Worm (Caenorhabditis elegans): ENCODE results near the gene F15B9.8.

The F15B9.8 gene

ce11 chrV:13013158-13013557 lies 24.8 kb downstream of the F15B9.8 start, which contains the start of gene try-10:
try-10 (minus strand) TSS chrV:13013258.
- no peak for TF ChIP-seq unc-62 (GFP tag; optimal IDR thresholded peaks at IDR 0.05)

DNA sequence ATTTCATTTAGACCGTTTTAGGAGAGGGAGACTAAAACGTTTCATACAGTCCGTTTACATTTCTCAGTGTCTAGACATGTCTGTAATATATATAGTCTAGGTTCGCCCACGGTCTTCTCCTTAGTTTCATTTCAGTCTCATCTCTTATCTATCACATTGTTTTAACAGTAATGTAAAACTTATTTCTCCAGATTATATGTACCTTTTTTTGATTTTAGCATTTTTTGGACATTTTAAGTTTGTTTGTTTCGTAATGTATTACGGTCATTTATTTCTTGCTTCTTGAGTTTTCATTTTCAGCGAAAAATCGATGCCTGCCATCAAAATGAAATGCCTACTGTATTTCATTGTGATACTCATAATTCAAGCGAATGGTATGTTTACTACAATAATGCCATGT lies 25.5 kb downstream of the F15B9.8 start, which contains the start of gene F15B9.6:
F15B9.6 (plus strand) TSS at position 301 of the 400 bp plus-strand sequence.
- TF ChIP-seq unc-62 (GFP tag; optimal IDR thresholded peaks at IDR 0.05), result no peak

- no peak for TF ChIP-seq unc-62 (GFP tag; optimal IDR thresholded peaks at IDR 0.05)
Observed at ce11 chrV:13018233-13018632, 29.9 kb downstream of the F15B9.8 start.

DNA sequence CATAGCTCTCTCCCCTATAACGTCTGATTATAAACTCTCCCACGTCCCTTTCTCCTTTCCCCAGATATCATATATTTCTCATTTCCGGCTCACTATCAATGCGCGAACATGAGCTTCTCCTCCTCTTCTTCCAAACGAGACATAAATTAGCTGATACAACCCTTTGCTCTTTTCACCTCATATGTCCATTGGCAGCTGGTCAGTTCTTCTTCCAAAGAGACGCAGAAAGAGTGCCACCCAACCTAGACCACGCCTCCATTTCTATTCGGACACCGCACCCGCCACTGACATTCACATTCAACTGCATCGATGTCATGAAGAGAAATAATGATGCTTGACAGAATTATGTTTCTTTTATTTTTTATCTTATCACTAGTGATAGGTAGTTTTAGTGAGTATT lies 30.4 kb downstream of the F15B9.8 start, which contains the start of gene fmi-1:
fmi-1 (plus strand) TSS at position 301 of the 400 bp plus-strand sequence.
- TF ChIP-seq unc-62 (GFP tag; optimal IDR thresholded peaks at IDR 0.05), result no peak

- TF ChIP-seq unc-62 (GFP tag; optimal IDR thresholded peaks at IDR 0.05), result no peak
Observed at ce11 chrV:13020014-13020413, 31.7 kb downstream of the F15B9.8 start.

DNA sequence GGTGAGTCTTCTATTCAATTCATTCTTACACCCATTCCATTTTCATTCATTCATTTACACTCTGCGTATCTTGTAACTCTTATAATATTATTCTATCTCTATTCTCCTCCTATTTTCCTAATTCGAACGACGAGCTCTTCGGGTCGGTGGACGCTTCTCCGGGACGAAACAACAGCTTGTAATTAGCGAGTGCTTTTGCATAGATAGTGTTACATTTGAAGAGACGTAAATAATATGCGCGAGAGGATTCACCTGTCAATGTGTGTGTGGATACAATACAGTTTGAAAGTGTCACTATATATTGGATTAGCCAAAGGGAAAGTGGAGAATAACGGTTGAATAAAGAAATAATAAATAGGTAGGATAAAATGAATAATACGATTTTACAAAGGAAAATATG lies 32.3 kb downstream of the F15B9.8 start:
- no peak for TF ChIP-seq unc-62 (GFP tag; optimal IDR thresholded peaks at IDR 0.05)

DNA sequence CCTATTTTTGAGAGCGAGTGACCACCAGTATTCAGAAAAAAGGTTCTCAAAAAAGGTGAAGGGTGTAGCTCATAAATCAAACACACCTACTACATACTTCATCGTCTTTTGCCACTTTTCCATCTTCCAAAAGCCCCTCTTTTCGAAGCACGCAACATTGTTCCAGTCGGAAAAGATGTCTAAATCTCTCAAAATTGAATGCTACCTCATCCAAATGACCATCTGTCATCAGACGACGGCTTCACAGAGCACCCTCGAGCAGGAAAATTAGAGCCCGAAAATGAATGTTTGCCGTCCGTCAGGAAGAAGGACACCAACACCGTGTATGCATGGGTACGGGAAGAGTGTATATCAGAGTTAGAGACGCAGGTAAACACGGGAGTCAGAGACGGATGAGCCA lies 33.2 kb downstream of the F15B9.8 start:
- TF ChIP-seq unc-62 (GFP tag; optimal IDR thresholded peaks at IDR 0.05), result no peak

ce11 chrV:13022265-13022664 lies 33.9 kb downstream of the F15B9.8 start:
- TF ChIP-seq unc-62 (GFP tag; optimal IDR thresholded peaks at IDR 0.05), result no peak

DNA sequence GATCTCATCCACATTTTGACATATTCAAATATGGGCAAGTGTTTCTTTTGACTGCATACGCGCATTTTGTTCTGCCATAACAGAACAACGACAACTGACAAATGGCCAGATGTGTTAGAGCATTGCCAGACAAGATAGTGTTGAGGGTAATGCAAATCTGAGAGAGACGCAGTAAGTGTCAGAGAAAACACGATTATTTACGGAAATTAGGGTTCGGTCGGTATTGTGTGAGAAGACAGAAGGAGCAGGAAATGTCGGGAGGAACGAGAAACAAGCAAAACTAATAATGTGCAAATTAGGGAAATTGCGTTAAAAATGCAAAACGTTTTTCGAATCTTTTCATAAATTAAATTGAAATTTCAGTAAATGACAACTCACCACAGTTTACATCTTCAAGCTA lies 36.1 kb downstream of the F15B9.8 start:
- no peak for TF ChIP-seq unc-62 (GFP tag; optimal IDR thresholded peaks at IDR 0.05)

DNA sequence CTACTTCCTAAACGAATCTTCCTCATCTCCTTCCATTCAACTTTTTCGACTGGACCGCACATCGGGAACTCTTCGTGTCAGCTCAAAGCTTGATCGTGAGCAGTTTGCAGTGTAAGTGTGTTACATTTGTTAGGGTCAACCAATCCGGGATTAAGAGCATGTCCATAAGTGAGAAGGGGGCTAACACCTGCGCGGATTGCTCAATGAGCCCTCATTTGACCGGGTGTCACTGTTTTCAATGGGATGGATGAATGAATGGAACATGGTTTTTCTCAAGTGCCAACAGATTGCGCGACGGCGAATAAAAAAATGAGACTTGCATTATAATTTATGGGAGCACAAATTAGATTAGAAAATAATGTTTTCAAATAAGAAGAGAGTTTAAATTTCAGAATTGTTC lies 36.9 kb downstream of the F15B9.8 start:
- TF ChIP-seq unc-62 (GFP tag; optimal IDR thresholded peaks at IDR 0.05), result no peak

ce11 chrV:13026631-13027299 lies 38.4 kb downstream of the F15B9.8 start:
- no peak for TF ChIP-seq unc-62 (GFP tag; optimal IDR thresholded peaks at IDR 0.05)

- TF ChIP-seq unc-62 (GFP tag; optimal IDR thresholded peaks at IDR 0.05), result no peak
Observed at ce11 chrV:13028871-13029270, 40.5 kb downstream of the F15B9.8 start.

- TF ChIP-seq unc-62 (GFP tag; optimal IDR thresholded peaks at IDR 0.05), result no peak
Observed at ce11 chrV:13033223-13033622, 44.9 kb downstream of the F15B9.8 start, which contains the start of gene W07G4.1. W07G4.1 (plus strand) TSS chrV:13033523.

DNA sequence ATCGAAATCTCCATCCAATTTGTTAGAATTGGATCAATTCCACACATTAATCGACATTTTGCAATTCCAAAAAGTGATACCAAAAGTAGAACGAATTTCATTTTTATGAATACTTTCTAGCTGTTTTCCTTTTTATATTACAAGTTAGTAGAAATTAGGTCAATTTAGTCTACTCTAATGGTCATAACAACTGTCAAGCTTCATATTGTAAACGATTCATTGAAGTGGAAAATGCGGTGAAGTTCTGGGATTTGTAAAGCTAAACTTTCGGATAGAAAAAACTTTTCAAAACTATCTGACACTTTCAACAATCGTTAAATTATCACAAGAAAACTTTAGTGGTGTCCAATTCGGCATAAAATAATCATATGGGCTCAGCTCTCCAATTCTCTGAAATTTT lies 46.2 kb downstream of the F15B9.8 start, which contains the start of gene W07G4.7:
W07G4.7 (minus strand) TSS at position 101 of the 400 bp plus-strand sequence.
- TF ChIP-seq unc-62 (GFP tag; optimal IDR thresholded peaks at IDR 0.05), result no peak

ce11 chrV:13036466-13036865 lies 48.1 kb downstream of the F15B9.8 start, which contains the start of gene W07G4.2:
W07G4.2 (minus strand) TSS chrV:13036566.
- no peak for TF ChIP-seq unc-62 (GFP tag; optimal IDR thresholded peaks at IDR 0.05)

DNA sequence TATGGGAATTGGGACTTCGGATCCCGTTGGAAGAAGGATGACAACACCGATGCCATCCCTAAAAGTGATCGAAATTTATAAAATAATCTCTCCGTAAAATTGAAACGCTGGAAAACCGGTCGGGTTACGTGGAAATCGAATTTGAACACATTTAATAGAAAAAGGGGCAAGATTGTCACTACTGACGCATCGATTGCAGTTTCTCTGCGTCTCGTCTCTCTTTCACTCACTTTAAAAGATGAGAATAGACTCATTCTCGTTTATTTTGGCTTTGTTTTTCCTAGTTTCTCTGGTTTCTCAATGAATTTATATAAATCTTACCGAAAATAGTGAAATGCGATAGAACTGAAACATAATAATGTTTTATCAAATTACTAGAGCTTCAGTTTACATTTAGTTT lies 53.3 kb downstream of the F15B9.8 start, which contains the start of gene scyl-1:
scyl-1 (minus strand) TSS at position 56 of the 400 bp plus-strand sequence.
- TF ChIP-seq unc-62 (GFP tag; optimal IDR thresholded peaks at IDR 0.05), result no peak
